Worm (Caenorhabditis elegans) whole organism, early embryonic: ENCODE data around the gene F42C5.6.

ENCODE experiments used
- B0310.2 ChIP-seq: sonication (generic microtip); optimal IDR thresholded peaks from 2 replicates; lab custom pipeline; 2016; ENCODE audit warnings: mild to moderate bottlenecking, missing genetic modification characterization, missing compliant biosample characterization
- aly-1 ChIP-seq: sonication (generic microtip); optimal IDR thresholded peaks from 2 replicates; lab custom pipeline; 2016; ENCODE audit warnings: missing genetic modification characterization, missing compliant biosample characterization
- ama-1 ChIP-seq: fragments of 150-350 bp; optimal IDR thresholded peaks from 2 replicates; lab custom pipeline; 2014
- ets-7 ChIP-seq: sonication (generic microtip); optimal IDR thresholded peaks from 2 replicates; lab custom pipeline; 2016; ENCODE audit warnings: missing genotype, missing genetic modification characterization, missing compliant biosample characterization
- tra-4 ChIP-seq: sonication (generic microtip); optimal IDR thresholded peaks from 2 replicates; lab custom pipeline; 2017; ENCODE audit warnings: missing genetic modification characterization, missing compliant biosample characterization

DNA sequence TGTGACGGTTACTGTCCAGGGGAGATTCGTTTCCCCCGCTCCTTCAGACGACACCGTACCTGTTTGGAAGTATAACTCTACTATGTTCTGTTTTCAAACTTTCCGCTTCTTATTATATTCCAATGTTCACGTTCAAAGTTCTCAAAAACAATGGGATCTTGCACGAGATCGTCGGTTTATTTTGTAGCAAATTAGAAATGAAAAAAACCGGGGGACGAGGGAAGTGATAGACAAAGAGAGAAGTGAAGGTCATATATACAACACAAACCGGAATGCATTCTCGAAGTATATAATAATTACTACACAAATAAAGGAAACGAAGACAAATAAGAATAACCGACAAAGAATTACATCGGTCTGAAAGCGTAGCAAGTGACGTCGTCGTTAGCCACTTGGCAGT, 804 bp upstream of the F42C5.6 start:
- TF ChIP-seq ets-7 (tag; lab: Kevin White, UChicago) (no peak), ama-1 (lab: Kevin White, UChicago) (no peak), aly-1 (tag; lab: Kevin White, UChicago) (no peak), tra-4 (tag; lab: Kevin White, UChicago) (no peak), B0310.2 (tag; lab: Kevin White, UChicago) (no peak)
